Fruit fly (Drosophila melanogaster): ENCODE results near the gene PGRP-LC.

Gene PGRP-LC

dm6 chr3L:9379484-9380343 lies 41.1 kb downstream of the PGRP-LC start, which contains the start of gene Hsp67Ba:
Hsp67Ba (minus strand) TSS chr3L:9379534.
- no peak for TF ChIP-seq repo (GFP tag; optimal IDR thresholded peaks at IDR 0.05)
- no peak for TF ChIP-seq Atf6 (GFP tag; IDR thresholded peaks at IDR 0.05)
- TF ChIP-seq sens (GFP tag): no peak
- no peak for TF ChIP-seq sima (GFP tag; optimal IDR thresholded peaks at IDR 0.05)
- TF ChIP-seq E2f2 (GFP tag; IDR thresholded peaks at IDR 0.05): no peak
- no peak for TF ChIP-seq Fer3 (tag; optimal IDR thresholded peaks at IDR 0.05)
- no peak for TF ChIP-seq Hmx (GFP tag; optimal IDR thresholded peaks at IDR 0.05)
- TF ChIP-seq CG31388 (GFP tag; optimal IDR thresholded peaks at IDR 0.05): no peak
- TF ChIP-seq twi (tag; optimal IDR thresholded peaks at IDR 0.05): peak; percentile 58
- TF ChIP-seq dpn (GFP tag; optimal IDR thresholded peaks at IDR 0.05): no peak
- no peak for TF ChIP-seq lov (optimal IDR thresholded peaks at IDR 0.05)
- no peak for TF ChIP-seq lov (GFP tag; IDR thresholded peaks at IDR 0.05)
- peak; percentile 24 for TF ChIP-seq B-H2 (GFP tag; optimal IDR thresholded peaks at IDR 0.05)
- no peak for TF ChIP-seq Usf (GFP tag; optimal IDR thresholded peaks at IDR 0.05)
- no peak for TF ChIP-seq esg (GFP tag; conservative IDR thresholded peaks at IDR 0.05)
- no peak for TF ChIP-seq CG13123 (GFP tag; optimal IDR thresholded peaks at IDR 0.05)
- TF ChIP-seq hth (optimal IDR thresholded peaks at IDR 0.05): no peak
- TF ChIP-seq CG10543 (GFP tag; optimal IDR thresholded peaks at IDR 0.05): peak; percentile 17
- peak; percentile 34 for TF ChIP-seq Nf-YC (tag; optimal IDR thresholded peaks at IDR 0.05)
- TF ChIP-seq CrebB (tag; optimal IDR thresholded peaks at IDR 0.05): no peak
- no peak for TF ChIP-seq zen (tag; optimal IDR thresholded peaks at IDR 0.05)
- no peak for TF ChIP-seq crc (GFP tag; optimal IDR thresholded peaks at IDR 0.05)
- no peak for TF ChIP-seq CG11398 (GFP tag; optimal IDR thresholded peaks at IDR 0.05)
- TF ChIP-seq gro (GFP tag; optimal IDR thresholded peaks at IDR 0.05): no peak
- peak in 1 of 2 experiments; percentile 39 for TF ChIP-seq crp (GFP tag; optimal IDR thresholded peaks at IDR 0.05)
- TF ChIP-seq jumu (GFP tag; optimal IDR thresholded peaks at IDR 0.05): no peak
- no peak for TF ChIP-seq CG3065 (GFP tag; optimal IDR thresholded peaks at IDR 0.05)
- no peak for TF ChIP-seq Lpt (GFP tag; optimal IDR thresholded peaks at IDR 0.05)
- TF ChIP-seq CG34422 (GFP tag; IDR thresholded peaks at IDR 0.05): peak; percentile 60; the same call in 1 of the 3 replicates
- TF ChIP-seq corto (GFP tag; optimal IDR thresholded peaks at IDR 0.05): peak; percentile 47
- no peak for TF ChIP-seq ems (GFP tag; optimal IDR thresholded peaks at IDR 0.05)
- TF ChIP-seq Sox100B (GFP tag; optimal IDR thresholded peaks at IDR 0.05): no peak
- no peak for TF ChIP-seq CG10979 (tag; optimal IDR thresholded peaks at IDR 0.05)
- TF ChIP-seq Dek (tag; optimal IDR thresholded peaks at IDR 0.05): no peak
- no peak for TF ChIP-seq seq (GFP tag; IDR thresholded peaks at IDR 0.05)
- TF ChIP-seq Med (GFP tag): peak; percentile 50
- no peak for TF ChIP-seq nerfin-1 (tag; optimal IDR thresholded peaks at IDR 0.05)
- no peak for TF ChIP-seq fd96Cb (tag; optimal IDR thresholded peaks at IDR 0.05)
- TF ChIP-seq CG13894 (tag; optimal IDR thresholded peaks at IDR 0.05): no peak
- no peak for TF ChIP-seq sqz (GFP tag; optimal IDR thresholded peaks at IDR 0.05)
- peak; percentile 49 for TF ChIP-seq nom (GFP tag; optimal IDR thresholded peaks at IDR 0.05)
- TF ChIP-seq Deaf1 (tag; optimal IDR thresholded peaks at IDR 0.05): peak; percentile 53
- no peak for TF ChIP-seq aop (GFP tag; IDR thresholded peaks at IDR 0.05)
- no peak for TF ChIP-seq CG6683 (GFP tag; optimal IDR thresholded peaks at IDR 0.05)
- no peak for TF ChIP-seq ssp (GFP tag; IDR thresholded peaks at IDR 0.05)
- no peak for TF ChIP-seq otp (GFP tag; IDR thresholded peaks at IDR 0.05)
- no peak for TF ChIP-seq kni (GFP tag; optimal IDR thresholded peaks at IDR 0.05)
- no peak for TF ChIP-seq da (GFP tag; optimal IDR thresholded peaks at IDR 0.05)
- no peak for TF ChIP-seq salm (tag; optimal IDR thresholded peaks at IDR 0.05)
- peak; percentile 29; the same call in 1 of the 2 replicates for TF ChIP-seq Drgx (GFP tag; IDR thresholded peaks at IDR 0.05)
